Fruit fly (Drosophila melanogaster): ENCODE results near the gene Crtc.

DNA sequence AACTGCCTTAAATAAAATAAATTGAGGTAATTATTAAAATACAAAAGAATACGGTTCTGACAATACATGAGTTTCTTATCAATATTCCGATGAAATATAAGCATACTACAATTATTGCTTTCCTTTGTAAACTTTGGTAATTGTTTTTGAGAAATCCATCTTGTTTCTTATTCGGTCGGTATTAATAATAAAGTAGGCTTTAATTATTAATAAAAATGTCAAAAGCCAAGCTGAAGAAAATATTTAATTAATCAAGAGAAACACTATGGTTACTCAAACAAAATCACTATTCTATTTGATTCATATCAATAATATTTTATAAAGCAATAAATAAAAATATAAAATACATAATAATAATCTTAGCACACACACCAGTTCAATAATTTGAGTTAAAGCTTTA lies 22.4 kb downstream of the Crtc start, which contains the start of gene CG43085:
- TF ChIP-seq h (GFP tag; optimal IDR thresholded peaks at IDR 0.05) (no peak), OdsH (GFP tag; optimal IDR thresholded peaks at IDR 0.05) (no peak), Vsx2 (GFP tag; optimal IDR thresholded peaks at IDR 0.05; ENCODE audit: partially characterized antibody) (no peak), ey (GFP tag; optimal IDR thresholded peaks at IDR 0.05) (no peak), pan (optimal IDR thresholded peaks at IDR 0.05) (no peak), br (GFP tag; optimal IDR thresholded peaks at IDR 0.05) (no peak), CrebA (GFP tag; optimal IDR thresholded peaks at IDR 0.05; ENCODE audit: borderline replicate concordance) (no peak)

Data from whole organism, wandering third instar larva.